Worm (Caenorhabditis elegans): ENCODE results near the gene ZC449.7.

Gene ZC449.7

ce11 chrX:5027923-5028592, 14.2 kb downstream of the ZC449.7 start:
- TF ChIP-seq mml-1 (tag; optimal IDR thresholded peaks at IDR 0.05) = no peak
- TF ChIP-seq fkh-10 (GFP tag; optimal IDR thresholded peaks at IDR 0.05) = no peak
- TF ChIP-seq tbx-2 (tag; optimal IDR thresholded peaks at IDR 0.05) = no peak
- peak; percentile 78 for TF ChIP-seq lin-39 (tag; optimal IDR thresholded peaks at IDR 0.05)
- TF ChIP-seq snpc-4 (tag; optimal IDR thresholded peaks at IDR 0.05) = no peak
- no peak for TF ChIP-seq nhr-67 (tag; optimal IDR thresholded peaks at IDR 0.05)

DNA sequence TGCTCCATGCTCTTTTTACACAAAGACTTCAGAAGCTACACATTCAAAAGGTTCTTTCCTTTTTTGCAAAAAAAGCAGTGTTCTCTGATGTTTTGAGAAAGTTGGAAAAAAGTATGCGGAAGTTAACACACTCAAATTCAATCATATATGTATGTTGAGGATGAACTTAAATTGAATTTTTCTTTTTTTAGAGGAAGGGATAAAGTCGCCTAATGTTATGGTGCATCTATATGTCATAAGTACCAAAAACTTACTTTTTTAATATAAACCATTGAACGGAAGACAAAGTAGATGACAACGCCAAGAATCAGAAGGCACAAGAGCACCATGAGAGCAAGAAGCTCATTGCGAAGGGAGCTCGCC, 14.7 kb downstream of the ZC449.7 start:
- TF ChIP-seq mdl-1 (tag; optimal IDR thresholded peaks at IDR 0.05) = no peak
- no peak for TF ChIP-seq egl-27 (tag; optimal IDR thresholded peaks at IDR 0.05)
- TF ChIP-seq sea-2 (GFP tag; optimal IDR thresholded peaks at IDR 0.05) = no peak
- no peak for TF ChIP-seq mml-1 (tag; optimal IDR thresholded peaks at IDR 0.05)
- TF ChIP-seq nfya-1 (tag; optimal IDR thresholded peaks at IDR 0.05; ENCODE audit: insufficient read depth) = no peak
- no peak for TF ChIP-seq tbx-2 (tag; optimal IDR thresholded peaks at IDR 0.05)
- no peak for TF ChIP-seq fkh-10 (GFP tag; optimal IDR thresholded peaks at IDR 0.05)
- TF ChIP-seq unc-62 (GFP tag; optimal IDR thresholded peaks at IDR 0.05) = no peak
- no peak for TF ChIP-seq nhr-25 (tag; optimal IDR thresholded peaks at IDR 0.05)
- no peak for TF ChIP-seq ZK546.5 (tag; optimal IDR thresholded peaks at IDR 0.05)
- TF ChIP-seq elt-3 (tag; optimal IDR thresholded peaks at IDR 0.05) = no peak
- TF ChIP-seq zag-1 (tag; optimal IDR thresholded peaks at IDR 0.05) = no peak
- no peak for TF ChIP-seq jun-1 (tag; optimal IDR thresholded peaks at IDR 0.05)
- TF ChIP-seq lsy-12 (tag; optimal IDR thresholded peaks at IDR 0.05) = no peak
- TF ChIP-seq nhr-43 (tag; optimal IDR thresholded peaks at IDR 0.05; ENCODE audit: poor library complexity, severe bottlenecking) = no peak

DNA sequence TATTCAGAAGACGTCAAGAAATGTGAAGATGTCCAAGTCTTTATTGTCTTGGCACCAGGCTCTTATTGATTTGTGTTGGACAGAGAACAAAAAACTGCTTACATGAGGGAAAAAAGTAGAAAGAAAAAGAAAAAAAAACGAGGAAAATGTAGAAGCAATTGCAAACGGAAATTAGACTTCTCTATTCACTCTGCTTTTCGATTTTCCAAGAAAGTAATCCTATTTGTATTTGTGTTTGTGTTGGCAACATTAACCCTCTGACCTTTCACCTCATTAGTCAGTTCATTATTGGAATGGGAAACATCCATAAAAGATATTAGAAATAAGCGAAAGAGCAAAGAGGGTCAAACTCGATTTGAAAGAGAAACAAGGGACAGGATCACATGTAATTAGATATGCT, 17.9 kb downstream of the ZC449.7 start:
- TF ChIP-seq snpc-4 (tag; optimal IDR thresholded peaks at IDR 0.05) = no peak
- TF ChIP-seq daf-12 (tag; optimal IDR thresholded peaks at IDR 0.05) = no peak
- TF ChIP-seq fkh-10 (GFP tag; optimal IDR thresholded peaks at IDR 0.05) = peak; percentile 69
- TF ChIP-seq ceh-82 (tag; optimal IDR thresholded peaks at IDR 0.05) = no peak
- TF ChIP-seq pqm-1 (tag; optimal IDR thresholded peaks at IDR 0.05) = no peak
- peak; percentile 16 for TF ChIP-seq zag-1 (tag; optimal IDR thresholded peaks at IDR 0.05)
- TF ChIP-seq nfya-1 (tag; optimal IDR thresholded peaks at IDR 0.05; ENCODE audit: insufficient read depth) = peak; percentile 0
- TF ChIP-seq mdl-1 (tag; optimal IDR thresholded peaks at IDR 0.05) = no peak
- no peak for TF ChIP-seq nhr-12 (tag; optimal IDR thresholded peaks at IDR 0.05)
- no peak for TF ChIP-seq ztf-4 (tag; optimal IDR thresholded peaks at IDR 0.05)
- no peak for TF ChIP-seq ztf-11 (tag; optimal IDR thresholded peaks at IDR 0.05)
- TF ChIP-seq elt-2 (tag; optimal IDR thresholded peaks at IDR 0.05) = no peak

DNA sequence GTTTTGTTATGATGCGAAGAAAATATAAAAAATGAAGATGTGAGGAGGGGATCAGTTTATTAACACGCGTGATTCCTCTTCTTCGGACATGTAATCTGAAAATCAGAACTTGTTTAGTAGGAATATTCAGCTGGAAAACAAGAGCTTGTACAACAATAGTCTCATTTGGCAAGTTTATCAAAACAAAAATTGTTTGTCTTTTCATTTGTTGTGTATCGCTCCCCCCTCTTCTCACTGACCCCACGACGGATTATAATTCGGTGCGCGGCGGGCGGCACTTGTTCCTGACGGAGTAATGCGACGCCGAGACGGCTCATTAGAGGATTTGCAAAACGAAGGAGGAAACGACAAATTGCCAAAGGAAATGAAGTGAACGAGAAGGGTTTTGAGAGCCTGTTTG, 20.0 kb downstream of the ZC449.7 start, which contains the start of gene ZC449.4:
Gene ZC449.4, minus strand, starts transcription at position 101 of the 400 bp plus-strand sequence.
- TF ChIP-seq R02D3.7 (tag; optimal IDR thresholded peaks at IDR 0.05) (no peak), unc-62 (GFP tag; optimal IDR thresholded peaks at IDR 0.05) (no peak), unc-39 (tag; optimal IDR thresholded peaks at IDR 0.05) (no peak), mdl-1 (tag; optimal IDR thresholded peaks at IDR 0.05) (no peak), egl-5 (tag; optimal IDR thresholded peaks at IDR 0.05) (no peak), aly-2 (tag; optimal IDR thresholded peaks at IDR 0.05) (no peak), nhr-25 (tag; optimal IDR thresholded peaks at IDR 0.05) (no peak), nhr-12 (tag; optimal IDR thresholded peaks at IDR 0.05) (no peak), daf-12 (tag; optimal IDR thresholded peaks at IDR 0.05) (no peak), nhr-28 (tag; optimal IDR thresholded peaks at IDR 0.05) (no peak), lin-39 (tag; optimal IDR thresholded peaks at IDR 0.05) (no peak), ceh-28 (tag; optimal IDR thresholded peaks at IDR 0.05) (no peak), sea-2 (GFP tag; optimal IDR thresholded peaks at IDR 0.05) (no peak), nhr-237 (tag; optimal IDR thresholded peaks at IDR 0.05) (no peak), nfya-1 (tag; optimal IDR thresholded peaks at IDR 0.05; ENCODE audit: insufficient read depth) (no peak)

DNA sequence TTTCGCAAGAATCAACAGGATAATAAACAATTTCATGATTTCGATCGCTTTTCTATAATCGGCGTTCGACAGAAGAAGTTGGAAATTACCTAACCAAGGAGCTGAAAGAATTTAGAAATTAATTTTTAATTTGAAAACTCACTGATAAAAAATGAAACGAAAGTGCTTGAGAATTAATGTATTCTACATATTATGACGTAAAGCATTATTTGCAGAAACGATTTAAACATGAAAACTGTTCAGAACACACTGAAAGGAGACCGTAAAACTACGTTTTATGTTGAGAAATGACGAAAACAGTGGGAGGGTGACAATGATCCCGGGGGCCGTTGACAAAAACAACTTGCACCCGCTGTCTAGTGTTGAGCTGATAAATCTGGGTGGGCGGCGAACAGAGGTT, 23.8 kb downstream of the ZC449.7 start, which contains the start of gene ZC449.5:
Gene ZC449.5, minus strand, starts transcription at position 101 of the 400 bp plus-strand sequence.
- peak; percentile 23 for TF ChIP-seq elt-2 (tag; optimal IDR thresholded peaks at IDR 0.05)
- TF ChIP-seq fos-1 (tag; optimal IDR thresholded peaks at IDR 0.05) = no peak
